Fruit fly (Drosophila melanogaster): ENCODE data around the gene CG11248.

The CG11248 gene

dm6 chr3L:21728616-21729047 lies 48.8 kb downstream of the CG11248 start, which contains the start of the genes CG11247 and Polr2H (continued):
- TF ChIP-seq CG2129 (GFP tag; IDR thresholded peaks at IDR 0.05; ENCODE audit: partially characterized antibody) (peak; percentile 59), CG2202 (tag; optimal IDR thresholded peaks at IDR 0.05) (peak; percentile 53), CG9215 (GFP tag; IDR thresholded peaks at IDR 0.05) (peak; percentile 95), YL-1 (GFP tag; optimal IDR thresholded peaks at IDR 0.05) (peak; percentile 81), eyg (GFP tag; optimal IDR thresholded peaks at IDR 0.05) (peak; percentile 89), CG4360 (GFP tag; IDR thresholded peaks at IDR 0.05) (0 out of 2 replicates have a peak, but pooled peaks have one; percentile 34), Spps (tag; optimal IDR thresholded peaks at IDR 0.05) (peak; percentile 64), danr (GFP tag; IDR thresholded peaks at IDR 0.05) (peak; percentile 89), Dbx (GFP tag; IDR thresholded peaks at IDR 0.05) (peak; percentile 93), trh (GFP tag; optimal IDR thresholded peaks at IDR 0.05) (peak; percentile 88), sisA (GFP tag; IDR thresholded peaks at IDR 0.05) (peak; percentile 97), dan (GFP tag; IDR thresholded peaks at IDR 0.05) (peak; percentile 91), HmgZ (tag; optimal IDR thresholded peaks at IDR 0.05) (peak; percentile 94), TFAM (GFP tag; optimal IDR thresholded peaks at IDR 0.05) (peak; percentile 32), caup (GFP tag; optimal IDR thresholded peaks at IDR 0.05; ENCODE audit: severe bottlenecking) (peak; percentile 77), sr (GFP tag; IDR thresholded peaks at IDR 0.05) (peak; percentile 73; the same call in 2 of the 3 replicates), sens-2 (GFP tag; IDR thresholded peaks at IDR 0.05) (peak; percentile 72; the same call in 1 of the 2 replicates), CG6765 (GFP tag; optimal IDR thresholded peaks at IDR 0.05) (no peak), Mes4 (GFP tag; optimal IDR thresholded peaks at IDR 0.05) (peak; percentile 72), CG7987 (GFP tag; optimal IDR thresholded peaks at IDR 0.05) (peak; percentile 55), CG8478 (optimal IDR thresholded peaks at IDR 0.05) (no peak), NfI (GFP tag; optimal IDR thresholded peaks at IDR 0.05) (peak; percentile 87), chn (GFP tag; optimal IDR thresholded peaks at IDR 0.05) (peak; percentile 96), CG18764 (GFP tag; optimal IDR thresholded peaks at IDR 0.05) (peak; percentile 88), CG4820 (GFP tag; optimal IDR thresholded peaks at IDR 0.05) (peak; percentile 91), pros (GFP tag; optimal IDR thresholded peaks at IDR 0.05) (no peak), Hsf (GFP tag; optimal IDR thresholded peaks at IDR 0.05) (peak; percentile 97), CG16815 (GFP tag; optimal IDR thresholded peaks at IDR 0.05) (peak; percentile 90), lov (optimal IDR thresholded peaks at IDR 0.05) (no peak), lov (GFP tag; IDR thresholded peaks at IDR 0.05) (peak; percentile 81; the same call in 2 of the 3 replicates), sqz (GFP tag; optimal IDR thresholded peaks at IDR 0.05) (peak; percentile 28)

- no peak for TF ChIP-seq Dad (GFP tag; optimal IDR thresholded peaks at IDR 0.05)
- no peak for TF ChIP-seq CG9817 (tag; optimal IDR thresholded peaks at IDR 0.05)
- no peak for TF ChIP-seq CG4617 (GFP tag; optimal IDR thresholded peaks at IDR 0.05; ENCODE audit: borderline replicate concordance)
- TF ChIP-seq repo (GFP tag; optimal IDR thresholded peaks at IDR 0.05) = no peak
- TF ChIP-seq CG12744 (GFP tag; optimal IDR thresholded peaks at IDR 0.05) = no peak
- no peak for TF ChIP-seq CG14050 (GFP tag; IDR thresholded peaks at IDR 0.05)
- peak; percentile 22; the same call in 1 of the 2 replicates for TF ChIP-seq CG11247 (GFP tag; IDR thresholded peaks at IDR 0.05)
- TF ChIP-seq sima (GFP tag; optimal IDR thresholded peaks at IDR 0.05) = no peak
Measured at dm6 chr3L:21730354-21730753, 50.5 kb downstream of the CG11248 start, which contains the start of gene CG14570. Gene CG14570 (minus strand): TSS chr3L:21730454.

- TF ChIP-seq CG2199 (GFP tag; IDR thresholded peaks at IDR 0.05) = no peak
- TF ChIP-seq Med (GFP tag) = peak; percentile 8
- 0 out of 3 replicates have a peak, but pooled peaks have one; percentile 27 for TF ChIP-seq dysf (GFP tag; IDR thresholded peaks at IDR 0.05)
- 0 out of 3 replicates have a peak, but pooled peaks have one; percentile 6 for TF ChIP-seq gce (GFP tag; IDR thresholded peaks at IDR 0.05)
- no peak for TF ChIP-seq CG17186 (GFP tag; optimal IDR thresholded peaks at IDR 0.05)
Measured at dm6 chr3L:21731104-21731600, 51.3 kb downstream of the CG11248 start, which contains the start of gene CG14569. Gene CG14569 (minus strand): TSS chr3L:21731550.
